Worm (Caenorhabditis elegans): ENCODE results near the gene nhr-242.

DNA sequence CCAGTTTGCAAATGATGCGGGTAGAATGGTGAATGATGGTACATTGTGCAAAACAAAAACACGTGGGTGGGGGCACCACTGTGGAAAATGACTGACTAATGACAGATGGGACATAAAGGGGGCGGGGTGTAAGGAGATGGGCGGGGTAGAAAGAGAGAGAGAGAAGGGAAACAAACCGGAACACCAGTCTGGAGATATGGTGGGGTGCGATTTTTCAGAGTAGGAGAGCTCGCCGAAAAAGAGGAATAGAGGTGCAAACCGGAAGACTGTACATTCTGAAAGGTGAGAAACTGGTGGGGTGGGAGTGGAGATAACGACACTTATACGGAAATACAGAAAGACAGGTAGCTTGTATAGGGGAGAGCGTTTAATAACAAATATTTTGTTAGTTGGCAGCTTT lies 46.8 kb upstream of the nhr-242 start, which contains the start of gene ngn-1:
- no peak for TF ChIP-seq hmg-20 (GFP tag; IDR thresholded peaks at IDR 0.05)
- no peak for TF ChIP-seq tlf-1 (GFP tag; optimal IDR thresholded peaks at IDR 0.05)
- TF ChIP-seq him-1 (tag; optimal IDR thresholded peaks at IDR 0.05) = no peak
